Worm (Caenorhabditis elegans): ENCODE results near the gene ZK470.6.

Gene ZK470.6

ce11 chrX:4222779-4223387 is 45.6 kb upstream of the ZK470.6 start (continued):
- no peak for TF ChIP-seq F39B2.1 (GFP tag; IDR thresholded peaks at IDR 0.05)
- no peak for TF ChIP-seq F33H1.4 (GFP tag; IDR thresholded peaks at IDR 0.05)
- TF ChIP-seq dpff-1 (tag; optimal IDR thresholded peaks at IDR 0.05) = peak; percentile 60
- TF ChIP-seq fkh-3 (tag; optimal IDR thresholded peaks at IDR 0.05) = no peak
- TF ChIP-seq rpc-1 (optimal IDR thresholded peaks at IDR 0.05) = no peak
- no peak for TF ChIP-seq rpc-1 (tag; optimal IDR thresholded peaks at IDR 0.05)
- TF ChIP-seq madf-6 (GFP tag; IDR thresholded peaks at IDR 0.05) = no peak
- no peak for TF ChIP-seq C17E4.6 (GFP tag; IDR thresholded peaks at IDR 0.05)
- peak; percentile 20; the same call in 1 of the 2 replicates for TF ChIP-seq pbrm-1 (GFP tag; IDR thresholded peaks at IDR 0.05)
- TF ChIP-seq bed-2 (GFP tag; IDR thresholded peaks at IDR 0.05) = no peak
- TF ChIP-seq snpc-1.1 (tag; optimal IDR thresholded peaks at IDR 0.05; ENCODE audit: insufficient read depth) = no peak
- no peak for TF ChIP-seq hlh-26 (GFP tag; conservative IDR thresholded peaks at IDR 0.05)
- no peak for TF ChIP-seq ccch-3 (GFP tag; optimal IDR thresholded peaks at IDR 0.05)
- peak; percentile 89 for TF ChIP-seq gei-17 (GFP tag; optimal IDR thresholded peaks at IDR 0.05)
- no peak; the same call in 1 of the 2 replicates for TF ChIP-seq ekl-4 (GFP tag; IDR thresholded peaks at IDR 0.05)
- no peak for TF ChIP-seq let-526 (GFP tag; IDR thresholded peaks at IDR 0.05)
- TF ChIP-seq egl-18 (GFP tag; IDR thresholded peaks at IDR 0.05) = peak; percentile 65; the same call in 1 of the 2 replicates
- TF ChIP-seq die-1 (tag; optimal IDR thresholded peaks at IDR 0.05) = peak; percentile 25
- TF ChIP-seq T07F8.4 (tag; optimal IDR thresholded peaks at IDR 0.05) = no peak
- TF ChIP-seq madf-8 (GFP tag; conservative IDR thresholded peaks at IDR 0.05) = no peak
- peak; percentile 42 for TF ChIP-seq snpc-4 (GFP tag; optimal IDR thresholded peaks at IDR 0.05)
- TF ChIP-seq snpc-4 (tag; optimal IDR thresholded peaks at IDR 0.05) = peak in 3 of 4 experiments; percentile 40 to 73 (median 45)
- TF ChIP-seq ztf-6 (GFP tag; IDR thresholded peaks at IDR 0.05) = no peak
- no peak for TF ChIP-seq efl-1 (GFP tag; optimal IDR thresholded peaks at IDR 0.05)
- peak; percentile 68 for TF ChIP-seq dox-1 (GFP tag; IDR thresholded peaks at IDR 0.05)
- TF ChIP-seq mcd-1 (GFP tag; IDR thresholded peaks at IDR 0.05) = peak; percentile 67
- TF ChIP-seq B0019.2 (GFP tag; conservative IDR thresholded peaks at IDR 0.05) = no peak
- peak; percentile 23 for TF ChIP-seq F23B12.7 (tag; optimal IDR thresholded peaks at IDR 0.05; ENCODE audit: insufficient read depth)
- peak; percentile 71 for TF ChIP-seq akir-1 (GFP tag; optimal IDR thresholded peaks at IDR 0.05)
- TF ChIP-seq ceh-58 (GFP tag; IDR thresholded peaks at IDR 0.05) = no peak
- no peak for TF ChIP-seq egrh-3 (GFP tag; IDR thresholded peaks at IDR 0.05)
- no peak for TF ChIP-seq lir-1 (GFP tag; conservative IDR thresholded peaks at IDR 0.05)
- TF ChIP-seq D2030.7 (GFP tag; IDR thresholded peaks at IDR 0.05) = no peak
- TF ChIP-seq bed-1 (GFP tag; IDR thresholded peaks at IDR 0.05) = no peak
- peak; percentile 21; the same call in 1 of the 2 replicates for TF ChIP-seq lin-26 (GFP tag; IDR thresholded peaks at IDR 0.05)
- peak; percentile 20 for TF ChIP-seq ztf-18 (tag; optimal IDR thresholded peaks at IDR 0.05)
- no peak for TF ChIP-seq Y79H2A.3 (GFP tag; conservative IDR thresholded peaks at IDR 0.05)

DNA sequence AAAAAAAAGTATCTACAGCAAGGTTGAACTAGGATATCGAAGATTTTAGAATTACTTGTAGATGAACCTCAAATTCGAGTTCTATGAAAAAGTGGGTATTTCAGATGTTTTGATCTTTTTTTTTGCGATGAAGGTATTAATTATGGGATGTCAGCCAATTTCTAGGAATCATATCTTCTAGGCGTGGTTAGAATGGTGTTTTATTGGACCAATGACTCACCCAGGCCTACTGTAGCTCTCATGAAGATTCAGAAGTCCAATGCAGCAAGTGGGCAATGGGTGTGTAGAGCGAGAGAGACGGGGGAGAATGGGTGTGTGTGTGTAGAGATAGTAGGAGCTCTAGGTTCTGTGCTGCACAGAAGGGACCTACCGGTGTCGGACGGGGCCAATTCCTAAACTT is 44.9 kb upstream of the ZK470.6 start:
- TF ChIP-seq atf-7 (tag; optimal IDR thresholded peaks at IDR 0.05) (no peak), gei-17 (GFP tag; optimal IDR thresholded peaks at IDR 0.05) (no peak)

ce11 chrX:4219487-4219886 is 42.2 kb upstream of the ZK470.6 start:
- TF ChIP-seq let-526 (GFP tag; IDR thresholded peaks at IDR 0.05) = 0 out of 2 replicates have a peak, but pooled peaks have one; percentile 33
- no peak for TF ChIP-seq cebp-1 (GFP tag; IDR thresholded peaks at IDR 0.05)
- TF ChIP-seq cebp-1 (tag; optimal IDR thresholded peaks at IDR 0.05) = peak; percentile 48
- TF ChIP-seq efl-1 (GFP tag; optimal IDR thresholded peaks at IDR 0.05) = no peak
- peak; percentile 20 for TF ChIP-seq nhr-80 (tag; optimal IDR thresholded peaks at IDR 0.05)
- TF ChIP-seq lin-35 (GFP tag; optimal IDR thresholded peaks at IDR 0.05) = peak in 1 of 3 experiments; percentile 3
- no peak for TF ChIP-seq F22D6.2 (tag; optimal IDR thresholded peaks at IDR 0.05)
- peak; percentile 5 for TF ChIP-seq somi-1 (GFP tag; optimal IDR thresholded peaks at IDR 0.05)
- peak; percentile 32; the same call in 1 of the 2 replicates for TF ChIP-seq B0336.3 (GFP tag; IDR thresholded peaks at IDR 0.05)
- TF ChIP-seq hmg-20 (GFP tag; IDR thresholded peaks at IDR 0.05) = 0 out of 2 replicates have a peak, but pooled peaks have one; percentile 43

Data from whole organism, young adult.